Worm (Caenorhabditis elegans) whole organism, L4 larva: ENCODE data around the gene dnc-3.

ENCODE experiments used
- aly-2 ChIP-seq: sonication (generic microtip); optimal IDR thresholded peaks from 2 replicates; lab custom pipeline; 2018; ENCODE audit warnings: missing biosample characterization, missing genetic modification characterization
- ces-1 ChIP-seq: fragments of 150-350 bp; sonication (generic microtip); optimal IDR thresholded peaks from 4 replicates; lab custom pipeline; 2014; ENCODE audit warnings: missing biosample characterization, missing genetic modification reagents, missing genetic modification characterization
- unc-62 ChIP-seq, 3 experiments: fragments of 150-350 bp in 1 of 3; sonication (generic microtip); optimal IDR thresholded peaks in 2 of 3; peaks in 1 of 3; 1 replicate in 1 of 3; 2 replicates in 2 of 3; lab custom pipeline; 2014 to 2017; ENCODE audit warnings: missing biosample characterization in 3 of 3, missing genetic modification characterization in 3 of 3, missing genetic modification reagents in 3 of 3, missing genotype in 1 of 3
- ztf-11 ChIP-seq: fragments of 150-350 bp; optimal IDR thresholded peaks from 2 replicates; lab custom pipeline; 2014; ENCODE audit warnings: missing biosample characterization, missing genetic modification characterization

DNA sequence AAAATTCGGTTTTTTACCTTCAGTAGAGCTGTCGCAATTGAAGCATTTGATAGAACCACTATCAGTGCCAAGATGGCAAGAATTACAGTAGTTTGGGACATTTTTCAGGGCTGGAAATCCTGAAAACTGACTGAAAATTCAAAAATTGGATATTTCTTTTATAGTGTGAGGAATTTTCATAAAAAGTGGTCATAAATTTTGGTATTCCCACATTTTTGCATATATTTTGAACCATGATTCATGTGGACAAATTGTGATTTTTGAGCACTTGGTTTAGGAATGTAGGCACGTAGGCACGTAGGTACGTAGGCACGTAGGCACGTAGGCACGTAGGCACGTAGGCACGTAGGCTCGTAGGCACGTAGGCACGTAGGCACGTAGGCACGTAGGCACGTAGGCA is 41.3 kb upstream of the dnc-3 start, which contains the start of gene Y49F6B.19:
- TF ChIP-seq ces-1 (GFP tag; lab: Kevin White, UChicago) (no peak), unc-62 (GFP tag; optimal IDR thresholded peaks at IDR 0.05 in 1 of 2; lab: Kevin White, UChicago) (no peak), unc-62 (tag; optimal IDR thresholded peaks at IDR 0.05; lab: Kevin White, UChicago) (no peak), ztf-11 (tag; lab: Kevin White, UChicago) (no peak), aly-2 (no peak)
